Fruit fly (Drosophila melanogaster) whole organism, embryonic: ENCODE results near the gene lectin-24Db.

ENCODE experiments used
- Aef1 ChIP-seq: fragments of 200-800 bp; sonication (Bioruptor generic); IDR thresholded peaks from 3 replicates; pipeline ENCODE4 v1.3.6; 2022; ENCODE audit warnings: missing biosample characterization, missing genetic modification characterization
- CG10366 ChIP-seq: fragments of 200-800 bp; sonication (Bioruptor generic); IDR thresholded peaks from 2 replicates; pipeline ENCODE4 v1.3.6; 2022; ENCODE audit warnings: missing biosample characterization, missing genetic modification characterization
- CG10654 ChIP-seq: fragments of 200-800 bp; sonication (Bioruptor generic); optimal IDR thresholded peaks from 2 replicates; lab custom pipeline; 2016; ENCODE audit warnings: missing biosample characterization, missing genetic modification characterization
- CG11560 ChIP-seq: fragments of 200-800 bp; sonication (Bioruptor generic); IDR thresholded peaks from 3 replicates; pipeline ENCODE4 v1.3.6; 2022; ENCODE audit warnings: missing biosample characterization, missing genetic modification characterization
- CG12299 ChIP-seq: fragments of 200-800 bp; sonication (Bioruptor generic); optimal IDR thresholded peaks from 2 replicates; lab custom pipeline; 2018; ENCODE audit warnings: missing biosample characterization, mild to moderate bottlenecking, missing genetic modification characterization
- CG12659 ChIP-seq: fragments of 200-800 bp; sonication (Bioruptor generic); optimal IDR thresholded peaks from 3 replicates; lab custom pipeline; 2017; ENCODE audit warnings: mild to moderate bottlenecking, missing biosample characterization, missing genetic modification reagents, missing genetic modification characterization
- CG12744 ChIP-seq: fragments of 200-800 bp; sonication (Bioruptor generic); optimal IDR thresholded peaks from 2 replicates; lab custom pipeline; 2016; ENCODE audit warnings: missing biosample characterization, missing genetic modification characterization
- CG13123 ChIP-seq: fragments of 200-800 bp; sonication (Bioruptor generic); optimal IDR thresholded peaks from 2 replicates; lab custom pipeline; 2016; ENCODE audit warnings: missing biosample characterization, missing genetic modification characterization
- CG14667 ChIP-seq: fragments of 200-800 bp; sonication (Bioruptor generic); IDR thresholded peaks from 2 replicates; pipeline ENCODE4 v1.3.6; 2022; ENCODE audit warnings: missing biosample characterization, missing genetic modification characterization
- CG17359 ChIP-seq: fragments of 200-800 bp; sonication (Bioruptor generic); optimal IDR thresholded peaks from 3 replicates; lab custom pipeline; 2018; ENCODE audit warnings: missing biosample characterization, mild to moderate bottlenecking, missing genetic modification characterization, moderate library complexity
- CG17912 ChIP-seq: fragments of 200-800 bp; sonication (Bioruptor generic); optimal IDR thresholded peaks from 2 replicates; lab custom pipeline; 2018; ENCODE audit warnings: missing biosample characterization, mild to moderate bottlenecking, missing genetic modification characterization
- CG3163 ChIP-seq: fragments of 200-800 bp; sonication (Bioruptor generic); optimal IDR thresholded peaks from 3 replicates; lab custom pipeline; 2016; ENCODE audit warnings: missing biosample characterization, missing genetic modification characterization
- CG32532 ChIP-seq: fragments of 200-800 bp; sonication (Bioruptor generic); IDR thresholded peaks from 2 replicates; pipeline ENCODE4 v1.3.6; 2022; ENCODE audit warnings: missing biosample characterization, missing genetic modification characterization
- CG6683 ChIP-seq: fragments of 200-800 bp; sonication (Bioruptor generic); optimal IDR thresholded peaks from 2 replicates; lab custom pipeline; 2017; ENCODE audit warnings: missing biosample characterization, mild to moderate bottlenecking, missing genetic modification characterization, missing genetic modification reagents
- CG6791 ChIP-seq: fragments of 200-800 bp; sonication (Bioruptor generic); IDR thresholded peaks from 3 replicates; pipeline ENCODE4 v1.3.6; 2022; ENCODE audit warnings: missing biosample characterization, missing genetic modification characterization; ENCODE audit not compliant: partially characterized antibody
- CG7271 ChIP-seq: fragments of 200-800 bp; sonication (Bioruptor generic); optimal IDR thresholded peaks from 2 replicates; lab custom pipeline; 2018; ENCODE audit warnings: missing biosample characterization, mild to moderate bottlenecking, missing genetic modification characterization, moderate library complexity
- CG7987 ChIP-seq: fragments of 200-800 bp; sonication (Bioruptor generic); optimal IDR thresholded peaks from 2 replicates; lab custom pipeline; 2018; ENCODE audit warnings: missing biosample characterization, mild to moderate bottlenecking, missing genetic modification characterization, moderate library complexity
- CG8281 ChIP-seq: fragments of 200-800 bp; sonication (Bioruptor generic); optimal IDR thresholded peaks from 2 replicates; lab custom pipeline; 2018; ENCODE audit warnings: missing biosample characterization, mild to moderate bottlenecking, missing genetic modification characterization, moderate library complexity
- CHES-1-like ChIP-seq: fragments of 200-800 bp; sonication (Bioruptor generic); optimal IDR thresholded peaks from 2 replicates; lab custom pipeline; 2016; ENCODE audit warnings: missing biosample characterization, missing genetic modification characterization
- CTCF ChIP-seq: fragments of 200-800 bp; sonication (Bioruptor generic); optimal IDR thresholded peaks from 2 replicates; lab custom pipeline; 2017; ENCODE audit warnings: missing biosample characterization, mild to moderate bottlenecking, missing genetic modification characterization, moderate library complexity
- D19A ChIP-seq: fragments of 200-800 bp; optimal IDR thresholded peaks from 3 replicates; lab custom pipeline; 2019; ENCODE audit warnings: missing biosample characterization, mild to moderate bottlenecking, missing genetic modification characterization, moderate library complexity
- Ets65A ChIP-seq: fragments of 200-800 bp; sonication (Bioruptor generic); peaks from one replicate; lab custom pipeline; 2016; ENCODE audit warnings: missing biosample characterization, missing genetic modification characterization
- Fer3 ChIP-seq: fragments of 200-800 bp; sonication (Bioruptor generic); optimal IDR thresholded peaks from 2 replicates; lab custom pipeline; 2018; ENCODE audit warnings: missing biosample characterization, mild to moderate bottlenecking, missing genetic modification characterization, moderate library complexity
- Gug ChIP-seq: fragments of 200-800 bp; sonication (Bioruptor generic); IDR thresholded peaks from 4 replicates; pipeline ENCODE4 v1.3.6; 2022; ENCODE audit warnings: missing biosample characterization, missing genetic modification characterization
- Lpt ChIP-seq: fragments of >200 bp; optimal IDR thresholded peaks from 2 replicates; lab custom pipeline; 2018; ENCODE audit warnings: missing biosample characterization, missing genetic modification characterization
- Nf-YB ChIP-seq: fragments of 200-800 bp; sonication (Bioruptor generic); optimal IDR thresholded peaks from 3 replicates; lab custom pipeline; 2019; ENCODE audit warnings: missing biosample characterization, mild to moderate bottlenecking, missing genetic modification characterization, moderate library complexity
- Pdp1 ChIP-seq, 2 experiments: fragments of 200-800 bp; sonication (Bioruptor generic); optimal IDR thresholded peaks; 3 replicates each; lab custom pipeline; 2016; ENCODE audit warnings: missing biosample characterization in 2 of 2, missing genetic modification characterization in 2 of 2, mild to moderate bottlenecking in 1 of 2, moderate library complexity in 1 of 2
- Poxn ChIP-seq: fragments of 200-800 bp; sonication (Bioruptor generic); IDR thresholded peaks from 2 replicates; pipeline ENCODE4 v1.3.6; 2022; ENCODE audit warnings: missing biosample characterization, missing genetic modification characterization
- Sox100B ChIP-seq: fragments of 200-800 bp; sonication (Bioruptor generic); optimal IDR thresholded peaks from 3 replicates; lab custom pipeline; 2018; ENCODE audit warnings: missing biosample characterization, mild to moderate bottlenecking, missing genetic modification characterization
- Vsx1 ChIP-seq: fragments of 200-800 bp; sonication (Bioruptor generic); optimal IDR thresholded peaks from 2 replicates; lab custom pipeline; 2017; ENCODE audit warnings: missing biosample characterization, mild to moderate bottlenecking, missing genetic modification characterization, missing genetic modification reagents
- Xbp1 ChIP-seq: fragments of 200-800 bp; sonication (Bioruptor generic); optimal IDR thresholded peaks from 3 replicates; lab custom pipeline; 2016; ENCODE audit warnings: missing biosample characterization, mild to moderate bottlenecking, missing genetic modification characterization
- al ChIP-seq: fragments of 200-800 bp; sonication (Bioruptor generic); IDR thresholded peaks from 2 replicates; pipeline ENCODE4 v1.3.6; 2022; ENCODE audit warnings: missing biosample characterization, missing genetic modification characterization
- bcd ChIP-seq: fragments of 200-800 bp; sonication (Bioruptor generic); optimal IDR thresholded peaks from 2 replicates; lab custom pipeline; 2017; ENCODE audit warnings: missing biosample characterization, mild to moderate bottlenecking, missing genetic modification characterization
- bsh ChIP-seq, 2 experiments: fragments of 200-800 bp; sonication (Bioruptor generic); optimal IDR thresholded peaks; 2 replicates each; lab custom pipeline; 2017 to 2018; ENCODE audit warnings: mild to moderate bottlenecking in 2 of 2, missing biosample characterization in 2 of 2, missing genetic modification characterization in 2 of 2, moderate library complexity in 1 of 2
- croc ChIP-seq: fragments of 200-800 bp; sonication (Bioruptor generic); conservative IDR thresholded peaks from 3 replicates; pipeline ENCODE4 v1.3.6; 2022; ENCODE audit warnings: missing biosample characterization, missing genetic modification characterization
- crol ChIP-seq: fragments of 200-800 bp; sonication (Bioruptor generic); IDR thresholded peaks from 2 replicates; pipeline ENCODE4 v1.3.6; 2022; ENCODE audit warnings: missing biosample characterization, missing genetic modification characterization
- en ChIP-seq: fragments of 200-800 bp; sonication (Bioruptor generic); optimal IDR thresholded peaks from 2 replicates; lab custom pipeline; 2016; ENCODE audit warnings: missing biosample characterization, missing genetic modification characterization
- fd3F ChIP-seq: fragments of 200-800 bp; sonication (Bioruptor generic); optimal IDR thresholded peaks from 2 replicates; lab custom pipeline; 2018; ENCODE audit warnings: missing biosample characterization, mild to moderate bottlenecking, missing genetic modification characterization, moderate library complexity
- gem ChIP-seq: fragments of 200-800 bp; sonication (Bioruptor generic); optimal IDR thresholded peaks from 2 replicates; lab custom pipeline; 2019; ENCODE audit warnings: missing biosample characterization, mild to moderate bottlenecking, missing genetic modification characterization, moderate library complexity
- gro ChIP-seq: fragments of 200-800 bp; sonication (Bioruptor generic); optimal IDR thresholded peaks from 2 replicates; lab custom pipeline; 2016; ENCODE audit warnings: missing biosample characterization, missing genetic modification characterization
- ham ChIP-seq: fragments of 200-800 bp; sonication (Bioruptor generic); IDR thresholded peaks from 2 replicates; pipeline ENCODE4 v1.3.6; 2022; ENCODE audit warnings: missing biosample characterization, missing genetic modification characterization
- jing ChIP-seq: fragments of 200-800 bp; sonication (Bioruptor generic); optimal IDR thresholded peaks from 2 replicates; lab custom pipeline; 2018; ENCODE audit warnings: missing biosample characterization, mild to moderate bottlenecking, missing genetic modification characterization
- ken ChIP-seq: fragments of 200-800 bp; sonication (Bioruptor generic); IDR thresholded peaks from 3 replicates; pipeline ENCODE4 v1.3.6; 2022; ENCODE audit warnings: missing biosample characterization, missing genetic modification characterization
- klu ChIP-seq: fragments of 200-800 bp; sonication (Bioruptor generic); IDR thresholded peaks from 2 replicates; pipeline ENCODE4 v1.3.6; 2022; ENCODE audit warnings: missing biosample characterization, missing genetic modification characterization
- luna ChIP-seq: fragments of 200-800 bp; sonication (Bioruptor generic); optimal IDR thresholded peaks from 2 replicates; lab custom pipeline; 2016; ENCODE audit warnings: missing biosample characterization, missing genetic modification characterization
- mam ChIP-seq: fragments of 200-800 bp; sonication (Bioruptor generic); optimal IDR thresholded peaks from 3 replicates; lab custom pipeline; 2016; ENCODE audit warnings: missing biosample characterization, missing genetic modification characterization
- mirr ChIP-seq: fragments of 200-800 bp; sonication (Bioruptor generic); optimal IDR thresholded peaks from 3 replicates; lab custom pipeline; 2018; ENCODE audit warnings: missing biosample characterization, mild to moderate bottlenecking, missing genetic modification characterization
- nau ChIP-seq: fragments of 200-800 bp; sonication (Bioruptor generic); optimal IDR thresholded peaks from 3 replicates; lab custom pipeline; 2017; ENCODE audit warnings: missing biosample characterization, mild to moderate bottlenecking, missing genetic modification characterization, missing genetic modification reagents
- nom ChIP-seq: fragments of 200-800 bp; sonication (Bioruptor generic); optimal IDR thresholded peaks from 2 replicates; lab custom pipeline; 2017; ENCODE audit warnings: missing biosample characterization, missing genetic modification characterization, mild to moderate bottlenecking, moderate library complexity, missing genetic modification reagents
- pum ChIP-seq: fragments of 200-800 bp; sonication (Bioruptor generic); optimal IDR thresholded peaks from 2 replicates; lab custom pipeline; 2016; ENCODE audit warnings: missing biosample characterization, missing genetic modification characterization
- slou ChIP-seq: fragments of 200-800 bp; sonication (Bioruptor generic); optimal IDR thresholded peaks from 3 replicates; lab custom pipeline; 2016; ENCODE audit warnings: missing biosample characterization, missing genetic modification characterization
- sqz ChIP-seq: fragments of 200-800 bp; sonication (Bioruptor generic); optimal IDR thresholded peaks from 3 replicates; lab custom pipeline; 2018; ENCODE audit warnings: missing biosample characterization, mild to moderate bottlenecking, missing genetic modification characterization

The lectin-24Db gene

DNA sequence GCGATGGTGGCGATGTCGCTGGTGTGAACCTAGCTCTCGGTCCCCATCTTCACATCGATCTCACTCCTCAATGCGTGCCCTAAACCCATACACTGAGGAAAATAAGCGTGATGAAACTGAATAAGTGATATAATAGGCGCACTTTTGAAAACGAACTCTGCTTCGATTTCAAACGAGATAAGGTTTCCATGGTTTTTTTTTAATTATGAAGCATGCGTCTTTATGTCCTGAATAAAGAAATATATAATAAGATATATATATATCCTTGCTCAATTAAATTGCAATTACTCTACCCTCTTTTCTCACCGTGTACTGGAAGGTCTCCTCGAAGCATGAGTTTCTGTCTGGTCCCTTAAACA, 35.0 kb downstream of the lectin-24Db start (continued):
- TF ChIP-seq CG32532 (GFP tag; lab: Robert Waterston, UW) (peak; percentile 67; the same call in 1 of the 2 replicates), CG14667 (GFP tag; lab: Robert Waterston, UW) (no peak), CTCF (GFP tag; lab: Kevin White, UChicago) (no peak), Xbp1 (GFP tag; lab: Kevin White, UChicago) (peak; percentile 62), CG10366 (GFP tag; lab: Robert Waterston, UW) (peak; percentile 18; the same call in 1 of the 2 replicates), CG11560 (tag; lab: Robert Waterston, UW) (no peak), bcd (peak; percentile 51), CHES-1-like (GFP tag; lab: Kevin White, UChicago) (peak; percentile 11), CG6683 (GFP tag; lab: Kevin White, UChicago) (no peak), slou (GFP tag; lab: Kevin White, UChicago) (no peak), jing (GFP tag; lab: Kevin White, UChicago) (peak; percentile 14), Lpt (GFP tag; lab: Kevin White, UChicago) (no peak), CG12744 (GFP tag; lab: Kevin White, UChicago) (no peak), CG12299 (tag; lab: Kevin White, UChicago) (no peak), CG13123 (GFP tag; lab: Kevin White, UChicago) (peak; percentile 30), nom (peak; percentile 85), CG6791 (GFP tag; lab: Robert Waterston, UW) (no peak), gro (GFP tag; lab: Kevin White, UChicago) (no peak), al (0 out of 2 replicates have a peak, but pooled peaks have one; percentile 32), CG17359 (tag; lab: Kevin White, UChicago) (peak; percentile 54), CG10654 (GFP tag; lab: Kevin White, UChicago) (peak; percentile 42), bsh (GFP tag; optimal IDR thresholded peaks at IDR 0.05; lab: Kevin White, UChicago) (peak; percentile 73 to 90), Vsx1 (peak; percentile 51), Nf-YB (GFP tag; lab: Kevin White, UChicago) (peak; percentile 49), Aef1 (no peak; the same call in 2 of the 3 replicates), en (GFP tag; lab: Kevin White, UChicago) (no peak), gem (tag; lab: Kevin White, UChicago) (peak; percentile 84), crol (no peak), croc (peak; percentile 59; the same call in 2 of the 3 replicates), mam (peak; percentile 10), ham (GFP tag; lab: Robert Waterston, UW) (no peak), Fer3 (tag; lab: Kevin White, UChicago) (peak; percentile 32), Ets65A (GFP tag; lab: Kevin White, UChicago) (no peak), nau (GFP tag; lab: Kevin White, UChicago) (no peak), luna (no peak), CG3163 (GFP tag; lab: Kevin White, UChicago) (no peak), CG12659 (peak; percentile 39), klu (GFP tag; lab: Robert Waterston, UW) (peak; percentile 43; the same call in 1 of the 2 replicates), Gug (GFP tag; lab: Robert Waterston, UW) (peak; percentile 7; the same call in 1 of the 4 replicates), CG17912 (GFP tag; lab: Kevin White, UChicago) (no peak), ken (no peak), Pdp1 (GFP tag; optimal IDR thresholded peaks at IDR 0.05; lab: Kevin White, UChicago) (peak in 1 of 2 experiments; percentile 35), CG8281 (tag; lab: Kevin White, UChicago) (peak; percentile 14), CG7987 (GFP tag; lab: Kevin White, UChicago) (peak; percentile 25), D19A (tag; lab: Kevin White, UChicago) (peak; percentile 73), mirr (GFP tag; lab: Kevin White, UChicago) (no peak), fd3F (GFP tag; lab: Kevin White, UChicago) (no peak), pum (GFP tag; lab: Kevin White, UChicago) (no peak), Poxn (GFP tag; lab: Robert Waterston, UW) (no peak), sqz (GFP tag; lab: Kevin White, UChicago) (peak; percentile 39), CG7271 (no peak), Sox100B (GFP tag; lab: Kevin White, UChicago) (peak; percentile 37)
